Fruit fly (Drosophila melanogaster) whole organism, wandering third instar larva: ENCODE measurements around the gene yellow-e3.

ENCODE experiments used
- HLH106 ChIP-seq: fragments of 200-800 bp; optimal IDR thresholded peaks from 3 replicates; lab custom pipeline; 2019; ENCODE audit warnings: missing biosample characterization, mild to moderate bottlenecking, missing genetic modification characterization, moderate library complexity
- br ChIP-seq: fragments of 200-800 bp; sonication (Bioruptor generic); optimal IDR thresholded peaks from 2 replicates; lab custom pipeline; 2016; ENCODE audit warnings: missing biosample characterization, missing genetic modification characterization
- psq ChIP-seq: fragments of 200-800 bp; sonication (Bioruptor generic); optimal IDR thresholded peaks from 3 replicates; lab custom pipeline; 2017; ENCODE audit warnings: missing biosample characterization, mild to moderate bottlenecking, missing genetic modification characterization, moderate library complexity

DNA sequence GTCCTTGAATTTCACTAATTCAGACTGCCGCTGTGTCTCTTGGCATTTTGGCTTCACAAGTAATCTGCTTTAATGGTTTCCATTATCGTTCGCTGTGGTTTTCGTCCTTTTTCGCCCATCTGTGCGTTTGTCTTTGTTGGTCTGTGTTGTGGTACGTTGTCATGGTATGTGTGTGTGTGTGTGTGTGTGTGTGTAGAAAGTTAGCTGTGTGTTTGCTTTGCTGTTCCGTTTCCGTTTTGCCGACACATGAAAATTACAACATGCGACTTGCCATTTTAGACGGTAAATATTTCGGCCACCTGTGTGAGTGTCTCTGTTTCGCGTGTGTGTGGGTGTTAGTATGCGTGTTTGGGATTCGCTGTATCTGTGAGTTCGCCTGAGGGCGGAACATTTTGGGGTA, 47.7 kb downstream of the yellow-e3 start:
- TF ChIP-seq br (GFP tag; lab: Kevin White, UChicago) (no peak), psq (GFP tag; lab: Kevin White, UChicago) (no peak), HLH106 (tag; lab: Kevin White, UChicago) (no peak)
